Fruit fly (Drosophila melanogaster): ENCODE results near the gene CG31524.

The CG31524 gene

DNA sequence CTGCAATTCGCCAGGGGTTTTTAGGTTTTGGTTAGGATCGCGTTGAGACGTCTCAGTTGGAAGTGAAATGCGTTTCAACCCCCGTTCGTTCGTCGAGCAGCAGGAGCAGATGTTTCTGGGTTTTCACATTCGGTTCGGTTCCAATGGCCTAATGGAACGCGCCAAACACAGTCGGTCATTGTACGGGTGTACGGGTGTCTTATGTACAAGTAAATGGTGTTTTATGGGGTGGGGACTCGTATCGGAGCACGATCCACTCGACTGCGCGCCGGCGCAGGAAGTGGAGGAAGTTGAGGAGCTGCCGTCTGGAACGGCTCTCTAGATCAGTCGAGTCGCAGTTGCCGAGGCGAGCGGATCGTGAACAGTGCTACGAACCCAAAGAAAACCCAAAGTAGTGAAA, 37.8 kb downstream of the CG31524 start, which contains the start of gene spdo (continued):
- peak; percentile 46 for TF ChIP-seq kni (GFP tag; optimal IDR thresholded peaks at IDR 0.05)
- TF ChIP-seq gcm (GFP tag; optimal IDR thresholded peaks at IDR 0.05), result peak; percentile 70

DNA sequence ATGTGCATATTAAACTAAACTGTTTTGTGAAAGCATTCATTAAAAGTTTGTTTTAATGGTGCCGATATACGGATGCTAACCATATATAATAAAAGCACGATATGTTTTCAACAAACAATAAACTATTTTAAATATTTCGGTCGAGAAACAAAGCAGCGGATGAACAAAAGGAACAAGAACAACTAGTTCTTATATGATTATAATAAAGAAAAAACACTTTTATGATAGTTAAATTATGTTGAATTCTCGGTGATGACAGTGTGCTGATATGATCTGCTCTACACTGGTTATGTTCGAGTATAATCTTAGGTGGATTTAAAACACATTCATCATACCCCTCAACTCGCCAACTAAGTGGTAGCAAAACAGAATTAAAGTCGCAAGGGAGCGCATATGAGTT, 38.2 kb downstream of the CG31524 start:
- 0 out of 3 replicates have a peak, but pooled peaks have one; percentile 13 for TF ChIP-seq row (GFP tag; IDR thresholded peaks at IDR 0.05)
- peak; percentile 32; the same call in 1 of the 3 replicates for TF ChIP-seq CG17361 (GFP tag; IDR thresholded peaks at IDR 0.05)
- TF ChIP-seq CG30403 (GFP tag; optimal IDR thresholded peaks at IDR 0.05), result peak; percentile 7
- TF ChIP-seq lola (GFP tag; optimal IDR thresholded peaks at IDR 0.05), result peak in 1 of 3 experiments; percentile 38
- peak; percentile 62 for TF ChIP-seq Sry-β (GFP tag; optimal IDR thresholded peaks at IDR 0.05)
- TF ChIP-seq CG4424 (GFP tag; optimal IDR thresholded peaks at IDR 0.05), result no peak
- TF ChIP-seq D19B (GFP tag; optimal IDR thresholded peaks at IDR 0.05), result peak; percentile 24
- TF ChIP-seq bab2 (GFP tag; optimal IDR thresholded peaks at IDR 0.05), result no peak
- TF ChIP-seq pan (optimal IDR thresholded peaks at IDR 0.05), result no peak
- peak in 1 of 2 experiments; percentile 27 for TF ChIP-seq pan (GFP tag; optimal IDR thresholded peaks at IDR 0.05 in 1 of 2, IDR thresholded peaks at IDR 0.05 in 1 of 2)
- TF ChIP-seq CG6813 (GFP tag; optimal IDR thresholded peaks at IDR 0.05), result no peak
- peak; percentile 15 for TF ChIP-seq CG9727 (GFP tag; optimal IDR thresholded peaks at IDR 0.05)
- TF ChIP-seq dmrt11E (tag; optimal IDR thresholded peaks at IDR 0.05), result peak; percentile 47
- TF ChIP-seq CG18262 (tag; optimal IDR thresholded peaks at IDR 0.05), result peak; percentile 34
- peak; percentile 23 for TF ChIP-seq CG2712 (tag; optimal IDR thresholded peaks at IDR 0.05)
- peak; percentile 87 for TF ChIP-seq sens (GFP tag)
- TF ChIP-seq CG7987 (GFP tag; optimal IDR thresholded peaks at IDR 0.05), result no peak

DNA sequence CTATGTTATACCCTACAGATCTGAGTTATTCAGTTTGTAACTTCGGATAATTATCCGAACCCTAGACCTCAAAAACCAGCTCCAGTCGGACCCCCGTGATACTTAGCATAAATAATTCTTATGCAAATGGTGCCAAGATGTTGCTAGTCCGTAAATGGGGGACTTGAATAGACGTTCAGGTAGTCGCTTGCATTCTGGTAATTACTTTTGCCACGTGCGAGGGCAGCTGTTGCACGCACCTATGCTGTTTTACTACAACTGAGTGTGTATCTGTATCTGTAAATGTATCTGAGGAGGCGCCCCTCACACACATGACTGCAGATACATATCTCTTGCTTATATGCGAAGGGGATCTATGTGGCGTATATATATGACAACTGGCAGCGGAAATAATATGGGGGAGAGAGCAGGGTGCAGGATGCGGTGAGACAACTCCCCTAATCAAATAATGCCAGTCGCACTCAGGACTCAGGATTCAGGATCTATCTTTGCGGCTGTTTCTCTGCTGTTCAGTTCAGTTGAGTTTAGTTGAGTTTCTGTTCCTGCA, 39.4 kb downstream of the CG31524 start:
- peak; percentile 30 for TF ChIP-seq CG10274 (GFP tag; optimal IDR thresholded peaks at IDR 0.05)
- no peak for TF ChIP-seq pb (GFP tag; optimal IDR thresholded peaks at IDR 0.05)
- TF ChIP-seq CG11504 (tag; optimal IDR thresholded peaks at IDR 0.05), result no peak
- TF ChIP-seq ems (GFP tag; optimal IDR thresholded peaks at IDR 0.05), result no peak
- no peak for TF ChIP-seq CG2889 (GFP tag; IDR thresholded peaks at IDR 0.05)
- no peak for TF ChIP-seq lov (optimal IDR thresholded peaks at IDR 0.05)
- TF ChIP-seq lov (GFP tag; IDR thresholded peaks at IDR 0.05), result no peak
- no peak for TF ChIP-seq D19B (GFP tag; optimal IDR thresholded peaks at IDR 0.05)
- no peak for TF ChIP-seq Aef1 (GFP tag; IDR thresholded peaks at IDR 0.05)
- TF ChIP-seq Mad (GFP tag; optimal IDR thresholded peaks at IDR 0.05), result no peak
- TF ChIP-seq CG12391 (tag; optimal IDR thresholded peaks at IDR 0.05), result no peak
- TF ChIP-seq CG2875 (GFP tag; optimal IDR thresholded peaks at IDR 0.05), result no peak
- no peak for TF ChIP-seq ATbp (GFP tag; optimal IDR thresholded peaks at IDR 0.05)
- no peak for TF ChIP-seq crol (GFP tag; IDR thresholded peaks at IDR 0.05)
- TF ChIP-seq CG9876 (GFP tag; optimal IDR thresholded peaks at IDR 0.05), result no peak
- no peak for TF ChIP-seq gem (tag; optimal IDR thresholded peaks at IDR 0.05)
- no peak for TF ChIP-seq CG14441 (GFP tag; IDR thresholded peaks at IDR 0.05)
- TF ChIP-seq cad (GFP tag; optimal IDR thresholded peaks at IDR 0.05), result no peak
- TF ChIP-seq ranshi (GFP tag; IDR thresholded peaks at IDR 0.05), result no peak
- TF ChIP-seq sens-2 (GFP tag; IDR thresholded peaks at IDR 0.05), result no peak
- TF ChIP-seq CG2199 (GFP tag; IDR thresholded peaks at IDR 0.05), result no peak
- no peak for TF ChIP-seq Usf (GFP tag; optimal IDR thresholded peaks at IDR 0.05)
- TF ChIP-seq CG13123 (GFP tag; optimal IDR thresholded peaks at IDR 0.05), result no peak
- no peak for TF ChIP-seq CG8359 (GFP tag; optimal IDR thresholded peaks at IDR 0.05; ENCODE audit: borderline replicate concordance)
- no peak for TF ChIP-seq CG33557 (GFP tag; optimal IDR thresholded peaks at IDR 0.05)
- TF ChIP-seq CG7963 (GFP tag; IDR thresholded peaks at IDR 0.05; ENCODE audit: partially characterized antibody), result no peak
- no peak for TF ChIP-seq CG14014 (GFP tag; IDR thresholded peaks at IDR 0.05)
- TF ChIP-seq pho (GFP tag; optimal IDR thresholded peaks at IDR 0.05), result no peak
- no peak for TF ChIP-seq Bdp1 (GFP tag; optimal IDR thresholded peaks at IDR 0.05)
- no peak for TF ChIP-seq CG12236 (GFP tag; optimal IDR thresholded peaks at IDR 0.05)
- no peak for TF ChIP-seq ttk (GFP tag; IDR thresholded peaks at IDR 0.05)

Data from whole organism, embryonic.